Worm (Caenorhabditis elegans) whole organism, early embryonic: ENCODE measurements around the gene C23F12.3.

Experiments used
- B0310.2 ChIP-seq: sonication (generic microtip); optimal IDR thresholded peaks from 2 replicates; lab custom pipeline; 2016; ENCODE audit warnings: mild to moderate bottlenecking, missing genetic modification characterization, missing compliant biosample characterization
- aly-1 ChIP-seq: sonication (generic microtip); optimal IDR thresholded peaks from 2 replicates; lab custom pipeline; 2016; ENCODE audit warnings: missing genetic modification characterization, missing compliant biosample characterization
- ama-1 ChIP-seq: fragments of 150-350 bp; optimal IDR thresholded peaks from 2 replicates; lab custom pipeline; 2014
- ceh-36 ChIP-seq: sonication (generic microtip); optimal IDR thresholded peaks from 2 replicates; lab custom pipeline; 2016; ENCODE audit warnings: missing genetic modification characterization, inconsistent platforms, missing compliant biosample characterization
- hnd-1 ChIP-seq: sonication (generic microtip); optimal IDR thresholded peaks from 2 replicates; lab custom pipeline; 2016; ENCODE audit warnings: missing genetic modification characterization, missing compliant biosample characterization
- pes-1 ChIP-seq: fragments of 200-800 bp; sonication (Bioruptor generic); IDR thresholded peaks from 2 replicates; pipeline ENCODE4 v1.3.6; 2022; ENCODE audit warnings: missing genetic modification reagents, missing genetic modification characterization, missing compliant biosample characterization
- tbx-37 ChIP-seq: fragments of 200-800 bp; sonication (Bioruptor generic); conservative IDR thresholded peaks from 2 replicates; pipeline ENCODE4 v1.3.6; 2022; ENCODE audit warnings: missing genetic modification reagents, missing genetic modification characterization, missing compliant biosample characterization

DNA sequence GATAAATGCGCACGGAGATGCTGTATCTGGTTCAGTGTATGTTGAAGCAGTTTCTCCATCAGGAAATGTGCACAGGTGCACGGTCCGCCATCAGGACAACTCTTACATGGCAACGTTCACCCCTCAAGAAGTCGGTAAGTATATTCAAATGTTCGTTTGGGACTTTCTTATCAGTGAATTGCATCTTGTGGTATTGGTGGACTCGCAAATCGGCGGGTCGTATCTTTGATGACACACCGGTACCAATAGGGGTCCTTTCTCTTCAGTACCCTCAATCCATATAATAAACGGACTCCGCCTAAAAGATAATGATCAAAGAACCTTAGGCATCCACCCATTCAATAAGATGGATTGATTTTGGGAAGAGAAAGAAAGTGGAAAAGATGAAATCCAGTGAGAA lies 14.5 kb downstream of the C23F12.3 start:
- TF ChIP-seq ama-1 (no peak), pes-1 (GFP tag; lab: Robert Waterston, UW) (no peak), aly-1 (no peak), B0310.2 (tag; lab: Kevin White, UChicago) (no peak), tbx-37 (GFP tag; lab: Robert Waterston, UW) (no peak), hnd-1 (tag; lab: Kevin White, UChicago) (no peak), ceh-36 (tag; lab: Kevin White, UChicago) (no peak)
